Worm (Caenorhabditis elegans) whole organism, early embryonic: ENCODE data around the gene T05D4.2.

Experiments used
- B0310.2 ChIP-seq: sonication (generic microtip); optimal IDR thresholded peaks from 2 replicates; lab custom pipeline; 2016; ENCODE audit warnings: mild to moderate bottlenecking, missing genetic modification characterization, missing compliant biosample characterization
- ama-1 ChIP-seq: fragments of 150-350 bp; optimal IDR thresholded peaks from 2 replicates; lab custom pipeline; 2014
- ceh-36 ChIP-seq: sonication (generic microtip); optimal IDR thresholded peaks from 2 replicates; lab custom pipeline; 2016; ENCODE audit warnings: missing genetic modification characterization, inconsistent platforms, missing compliant biosample characterization
- flt-1 ChIP-seq: fragments of 200-800 bp; sonication (Bioruptor generic); IDR thresholded peaks from 2 replicates; pipeline ENCODE4 v1.3.6; 2022; ENCODE audit warnings: missing genetic modification characterization, missing compliant biosample characterization
- hmbx-1 ChIP-seq: sonication (generic microtip); optimal IDR thresholded peaks from 2 replicates; lab custom pipeline; 2016; ENCODE audit warnings: mild to moderate bottlenecking, missing genetic modification characterization, missing compliant biosample characterization
- hmg-4 ChIP-seq: fragments of 200-800 bp; sonication (Bioruptor generic); optimal IDR thresholded peaks from 2 replicates; lab custom pipeline; 2018; ENCODE audit warnings: mild to moderate bottlenecking, missing genetic modification characterization, missing compliant biosample characterization
- hnd-1 ChIP-seq: sonication (generic microtip); optimal IDR thresholded peaks from 2 replicates; lab custom pipeline; 2016; ENCODE audit warnings: missing genetic modification characterization, missing compliant biosample characterization
- sea-1 ChIP-seq: fragments of 200-800 bp; sonication (Bioruptor generic); conservative IDR thresholded peaks from 2 replicates; pipeline ENCODE4 v1.3.6; 2022; ENCODE audit warnings: missing genetic modification characterization, missing compliant biosample characterization
- tbx-37 ChIP-seq: fragments of 200-800 bp; sonication (Bioruptor generic); conservative IDR thresholded peaks from 2 replicates; pipeline ENCODE4 v1.3.6; 2022; ENCODE audit warnings: missing genetic modification reagents, missing genetic modification characterization, missing compliant biosample characterization
- tra-4 ChIP-seq: sonication (generic microtip); optimal IDR thresholded peaks from 2 replicates; lab custom pipeline; 2017; ENCODE audit warnings: missing genetic modification characterization, missing compliant biosample characterization

DNA sequence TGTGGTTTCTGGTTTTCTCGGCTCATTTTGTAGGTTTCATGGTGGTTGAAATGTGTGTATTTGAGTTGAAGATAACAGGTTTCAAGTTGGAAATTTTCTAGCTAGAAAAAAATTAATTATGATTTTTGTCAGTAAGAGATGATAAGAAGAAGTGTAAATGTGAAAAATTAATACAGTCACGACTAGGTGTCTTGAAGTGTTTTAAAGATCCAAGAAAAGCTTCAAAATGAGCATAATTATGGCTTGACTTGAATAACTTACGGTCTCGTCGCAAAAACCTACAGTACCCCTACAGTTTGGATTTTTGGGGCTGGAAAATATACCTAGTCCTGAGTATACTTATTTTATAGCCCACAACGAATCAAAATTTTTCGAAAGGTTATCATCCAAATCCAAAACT is 7.5 kb upstream of the T05D4.2 start, which contains the start of gene exc-12:
- TF ChIP-seq ama-1 (lab: Kevin White, UChicago) (no peak), tra-4 (no peak), hmbx-1 (no peak), hmg-4 (no peak), B0310.2 (tag; lab: Kevin White, UChicago) (no peak), sea-1 (GFP tag; lab: Robert Waterston, UW) (no peak), ceh-36 (tag; lab: Kevin White, UChicago) (no peak), tbx-37 (GFP tag; lab: Robert Waterston, UW) (no peak), hnd-1 (tag; lab: Kevin White, UChicago) (no peak), flt-1 (GFP tag; lab: Robert Waterston, UW) (no peak)
